Fruit fly (Drosophila melanogaster) whole organism, pupa: ENCODE results near the gene Ae2.

Experiments
- CG10348 ChIP-seq: fragments of 200-800 bp; sonication (Bioruptor generic); IDR thresholded peaks from 2 replicates; pipeline ENCODE4 v1.3.6; 2022; ENCODE audit warnings: missing biosample characterization, missing genetic modification characterization
- CG12605 ChIP-seq: fragments of 200-800 bp; sonication (Bioruptor generic); IDR thresholded peaks from 2 replicates; pipeline ENCODE4 v1.3.6; 2022; ENCODE audit warnings: missing biosample characterization, missing genetic modification characterization
- CG13204 ChIP-seq: fragments of 200-800 bp; sonication (Bioruptor generic); optimal IDR thresholded peaks from 2 replicates; lab custom pipeline; 2018; ENCODE audit warnings: missing biosample characterization, mild to moderate bottlenecking, missing genetic modification characterization, moderate library complexity
- CG14655 ChIP-seq: fragments of 200-800 bp; sonication (Bioruptor generic); optimal IDR thresholded peaks from 3 replicates; lab custom pipeline; 2017; ENCODE audit warnings: mild to moderate bottlenecking, missing biosample characterization, missing genetic modification reagents, missing genetic modification characterization
- CG15710 ChIP-seq: fragments of 200-800 bp; sonication (Bioruptor generic); optimal IDR thresholded peaks from 2 replicates; lab custom pipeline; 2018; ENCODE audit warnings: missing biosample characterization, mild to moderate bottlenecking, missing genetic modification characterization, moderate library complexity
- CG17806 ChIP-seq: fragments of 200-800 bp; sonication (Bioruptor generic); optimal IDR thresholded peaks from 2 replicates; lab custom pipeline; 2018; ENCODE audit warnings: missing biosample characterization, mild to moderate bottlenecking, missing genetic modification characterization, moderate library complexity
- CG32121 ChIP-seq: fragments of 200-800 bp; sonication (Bioruptor generic); IDR thresholded peaks from 2 replicates; pipeline ENCODE4 v1.3.6; 2022; ENCODE audit warnings: missing biosample characterization, missing genetic modification characterization
- CG34367 ChIP-seq: fragments of 200-800 bp; sonication (Bioruptor generic); optimal IDR thresholded peaks from 2 replicates; lab custom pipeline; 2018; ENCODE audit warnings: missing biosample characterization, mild to moderate bottlenecking, missing genetic modification characterization
- CG4496 ChIP-seq: fragments of 200-800 bp; sonication (Bioruptor generic); IDR thresholded peaks from 3 replicates; pipeline ENCODE4 v1.3.6; 2022; ENCODE audit warnings: missing biosample characterization, missing genetic modification characterization
- CG8159 ChIP-seq: fragments of 200-800 bp; sonication (Bioruptor generic); optimal IDR thresholded peaks from 3 replicates; lab custom pipeline; 2018; ENCODE audit warnings: missing biosample characterization, mild to moderate bottlenecking, missing genetic modification characterization, moderate library complexity
- CG8301 ChIP-seq: fragments of 200-800 bp; sonication (Bioruptor generic); optimal IDR thresholded peaks from 2 replicates; lab custom pipeline; 2018; ENCODE audit warnings: missing biosample characterization, mild to moderate bottlenecking, missing genetic modification characterization
- CG9948 ChIP-seq: fragments of 200-800 bp; sonication (Bioruptor generic); optimal IDR thresholded peaks from 2 replicates; lab custom pipeline; 2018; ENCODE audit warnings: missing biosample characterization, mild to moderate bottlenecking, missing genetic modification characterization, moderate library complexity
- D1 ChIP-seq: fragments of 200-800 bp; sonication (Bioruptor generic); optimal IDR thresholded peaks from 2 replicates; lab custom pipeline; 2018; ENCODE audit warnings: missing biosample characterization, mild to moderate bottlenecking, missing genetic modification characterization, moderate library complexity
- EcR ChIP-seq: fragments of 200-800 bp; sonication (Bioruptor generic); optimal IDR thresholded peaks from 3 replicates; lab custom pipeline; 2019; ENCODE audit warnings: missing biosample characterization, missing genetic modification characterization, mild to moderate bottlenecking, moderate library complexity, missing genetic modification reagents
- Ets98B ChIP-seq: fragments of 200-800 bp; sonication (Bioruptor generic); IDR thresholded peaks from 2 replicates; pipeline ENCODE4 v1.3.6; 2022; ENCODE audit warnings: missing biosample characterization, missing genetic modification characterization
- Pif1A ChIP-seq: fragments of 200-800 bp; sonication (Bioruptor generic); optimal IDR thresholded peaks from 3 replicates; lab custom pipeline; 2016; ENCODE audit warnings: missing biosample characterization, missing genetic modification characterization
- Pif1B ChIP-seq: fragments of 200-800 bp; sonication (Bioruptor generic); optimal IDR thresholded peaks from 3 replicates; lab custom pipeline; 2016; ENCODE audit warnings: missing biosample characterization, missing genetic modification characterization
- Snoo ChIP-seq: fragments of 200-800 bp; sonication (Bioruptor generic); optimal IDR thresholded peaks from 3 replicates; lab custom pipeline; 2017; ENCODE audit warnings: missing biosample characterization, mild to moderate bottlenecking, missing genetic modification characterization, inconsistent platforms
- fd96Ca ChIP-seq: fragments of 200-800 bp; sonication (Bioruptor generic); IDR thresholded peaks from 3 replicates; pipeline ENCODE4 v1.3.6; 2022; ENCODE audit warnings: missing biosample characterization, missing genetic modification characterization
- gl ChIP-seq: fragments of 200-800 bp; sonication (Bioruptor generic); optimal IDR thresholded peaks from 2 replicates; lab custom pipeline; 2018; ENCODE audit warnings: missing biosample characterization, mild to moderate bottlenecking, missing genetic modification characterization
- rn ChIP-seq: fragments of 200-800 bp; sonication (Bioruptor generic); IDR thresholded peaks from 2 replicates; pipeline ENCODE4 v1.3.6; 2022; ENCODE audit warnings: missing biosample characterization, missing genetic modification characterization

Ae2 gene

dm6 chr3L:9720102-9720501 is 43.2 kb upstream of the Ae2 start:
- TF ChIP-seq Pif1B (GFP tag; lab: Kevin White, UChicago) (no peak), CG4496 (GFP tag; lab: Robert Waterston, UW) (no peak), fd96Ca (GFP tag; lab: Robert Waterston, UW) (no peak), CG8301 (tag; lab: Kevin White, UChicago) (no peak), CG9948 (tag; lab: Kevin White, UChicago) (no peak), Ets98B (GFP tag; lab: Robert Waterston, UW) (no peak), CG8159 (tag; lab: Kevin White, UChicago) (no peak), CG13204 (GFP tag; lab: Kevin White, UChicago) (no peak), CG17806 (tag; lab: Kevin White, UChicago) (no peak), gl (tag; lab: Kevin White, UChicago) (no peak), CG12605 (GFP tag; lab: Robert Waterston, UW) (no peak), D1 (tag; lab: Kevin White, UChicago) (no peak), CG32121 (no peak)

DNA sequence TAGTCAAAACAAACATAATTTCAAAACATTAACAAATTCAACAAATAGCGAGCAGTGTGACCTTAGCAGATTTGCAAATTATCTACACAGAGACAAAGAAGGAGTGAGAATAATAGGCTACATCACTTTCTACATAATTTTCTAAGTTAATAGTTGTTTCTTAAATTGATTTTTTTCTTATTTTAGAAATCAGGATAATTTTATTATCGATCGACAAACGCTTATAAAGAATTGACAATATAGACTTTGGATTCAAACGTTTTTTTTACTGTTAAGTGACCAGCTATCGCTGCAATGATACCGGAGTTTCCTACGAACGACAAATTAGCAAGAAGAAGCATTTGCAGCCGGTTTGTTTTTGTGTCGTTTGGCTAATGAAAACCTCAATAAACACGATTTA is 40.2 kb upstream of the Ae2 start, which contains the start of the genes nbs and defl:
Gene nbs (minus strand): TSS at position 87 of the 400 bp plus-strand sequence.
Gene defl (plus strand): TSS at position 316 of the 400 bp plus-strand sequence.
- no peak for TF ChIP-seq EcR (GFP tag; lab: Kevin White, UChicago)
- TF ChIP-seq CG15710 (tag; lab: Kevin White, UChicago): peak; percentile 59
- TF ChIP-seq CG12605 (GFP tag; lab: Robert Waterston, UW): no peak
- peak; percentile 45 for TF ChIP-seq CG17806 (tag; lab: Kevin White, UChicago)
- TF ChIP-seq Snoo (tag; lab: Kevin White, UChicago): peak; percentile 60
- TF ChIP-seq CG8159 (tag; lab: Kevin White, UChicago): peak; percentile 56
- no peak for TF ChIP-seq CG10348 (GFP tag; lab: Robert Waterston, UW)
- TF ChIP-seq CG9948 (tag; lab: Kevin White, UChicago): peak; percentile 28
- TF ChIP-seq Ets98B (GFP tag; lab: Robert Waterston, UW): peak; percentile 50; the same call in 1 of the 2 replicates
- TF ChIP-seq CG14655 (GFP tag; lab: Kevin White, UChicago): no peak
- TF ChIP-seq gl (tag; lab: Kevin White, UChicago): peak; percentile 12
- TF ChIP-seq CG4496 (GFP tag; lab: Robert Waterston, UW): peak; percentile 79
- TF ChIP-seq CG13204 (GFP tag; lab: Kevin White, UChicago): no peak
- no peak for TF ChIP-seq Pif1A (GFP tag; lab: Kevin White, UChicago)
- TF ChIP-seq CG34367 (tag; lab: Kevin White, UChicago): no peak
- TF ChIP-seq CG8301 (tag; lab: Kevin White, UChicago): no peak
- no peak for TF ChIP-seq fd96Ca (GFP tag; lab: Robert Waterston, UW)
- TF ChIP-seq Pif1B (GFP tag; lab: Kevin White, UChicago): no peak
- peak; percentile 65; the same call in 1 of the 2 replicates for TF ChIP-seq CG32121
- TF ChIP-seq rn (GFP tag; lab: Robert Waterston, UW): no peak
- TF ChIP-seq D1 (tag; lab: Kevin White, UChicago): no peak

DNA sequence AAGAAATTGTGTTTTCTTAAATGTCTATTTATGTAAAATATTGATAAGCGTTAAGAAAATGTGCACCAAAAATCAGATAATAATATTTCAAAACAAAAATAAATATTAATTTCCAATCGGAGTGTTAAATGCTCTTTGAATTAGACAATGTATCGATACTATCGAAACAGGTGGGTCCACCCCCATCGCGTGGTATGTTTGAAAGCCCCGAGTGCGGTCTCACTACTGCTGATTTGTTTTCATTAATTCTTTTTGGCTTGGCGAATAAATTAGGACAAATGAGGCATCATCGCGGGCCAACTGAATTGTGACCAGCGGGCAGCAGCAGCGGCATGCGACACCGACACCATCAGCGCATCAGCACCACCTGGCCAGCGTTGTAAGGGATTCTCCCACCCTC is 36.6 kb upstream of the Ae2 start, which contains the start of gene Naa60:
Gene Naa60 (plus strand): TSS at position 189 of the 400 bp plus-strand sequence.
- peak; percentile 50 for TF ChIP-seq CG8159 (tag; lab: Kevin White, UChicago)
- TF ChIP-seq Pif1B (GFP tag; lab: Kevin White, UChicago): no peak

dm6 chr3L:9729795-9730421 is 33.4 kb upstream of the Ae2 start, which contains the start of gene ATPsynB:
Gene ATPsynB, plus strand, starts transcription at chr3L:9729999.
- peak; percentile 14; the same call in 1 of the 2 replicates for TF ChIP-seq Ets98B (GFP tag; lab: Robert Waterston, UW)
- TF ChIP-seq CG13204 (GFP tag; lab: Kevin White, UChicago): no peak
- no peak for TF ChIP-seq CG32121
- TF ChIP-seq CG12605 (GFP tag; lab: Robert Waterston, UW): no peak
- TF ChIP-seq CG4496 (GFP tag; lab: Robert Waterston, UW): no peak
- TF ChIP-seq Snoo (tag; lab: Kevin White, UChicago): peak; percentile 6
- no peak for TF ChIP-seq rn (GFP tag; lab: Robert Waterston, UW)
- no peak for TF ChIP-seq CG17806 (tag; lab: Kevin White, UChicago)
- no peak for TF ChIP-seq Pif1B (GFP tag; lab: Kevin White, UChicago)

DNA sequence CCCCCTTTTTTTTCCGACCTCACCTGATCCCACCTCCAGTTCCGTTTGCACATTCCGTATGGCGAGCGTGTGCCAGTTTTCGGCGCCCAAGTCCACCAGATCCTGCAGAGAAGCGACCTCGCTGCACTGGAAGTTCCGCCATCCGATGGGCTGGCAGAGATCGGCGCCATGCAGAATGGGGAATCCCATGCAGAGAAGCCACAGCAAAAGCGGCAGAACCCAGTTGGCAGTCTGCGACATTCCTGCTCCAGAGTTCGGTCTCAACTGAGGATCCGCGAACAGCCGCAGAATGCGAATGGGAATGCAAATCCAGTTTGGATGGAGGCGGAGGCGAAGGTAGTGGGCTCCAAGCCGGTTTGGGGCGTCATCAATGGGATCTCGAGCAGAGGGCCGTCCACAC is 29.8 kb upstream of the Ae2 start, which contains the start of gene CG6749:
Gene CG6749 (minus strand): TSS at position 245 of the 400 bp plus-strand sequence.
- no peak for TF ChIP-seq Pif1B (GFP tag; lab: Kevin White, UChicago)
- TF ChIP-seq fd96Ca (GFP tag; lab: Robert Waterston, UW): 0 out of 3 replicates have a peak, but pooled peaks have one; percentile 25

DNA sequence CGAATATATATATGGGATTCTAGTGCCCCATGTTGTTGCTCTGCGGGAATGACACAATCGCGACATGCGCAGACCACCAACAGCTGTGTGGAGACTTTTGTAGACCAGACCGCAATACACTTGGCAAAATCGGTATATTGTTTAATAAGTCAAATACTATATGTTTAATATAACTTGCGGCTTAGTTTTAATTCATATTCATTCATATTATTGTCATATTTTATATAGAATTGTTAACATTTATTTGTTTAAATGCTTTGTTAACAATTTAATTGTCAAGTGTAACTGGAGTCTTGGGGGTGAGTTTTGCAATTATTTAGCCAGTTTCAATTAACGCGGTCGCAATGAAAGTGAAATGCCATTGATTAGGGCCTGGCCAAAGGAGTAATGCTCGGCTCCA is 23.7 kb upstream of the Ae2 start:
- peak; percentile 45; the same call in 1 of the 2 replicates for TF ChIP-seq Ets98B (GFP tag; lab: Robert Waterston, UW)
- no peak for TF ChIP-seq fd96Ca (GFP tag; lab: Robert Waterston, UW)
- no peak for TF ChIP-seq CG10348 (GFP tag; lab: Robert Waterston, UW)
- TF ChIP-seq CG13204 (GFP tag; lab: Kevin White, UChicago): no peak
- 0 out of 2 replicates have a peak, but pooled peaks have one; percentile 17 for TF ChIP-seq CG12605 (GFP tag; lab: Robert Waterston, UW)
- peak; percentile 7 for TF ChIP-seq Snoo (tag; lab: Kevin White, UChicago)
- no peak for TF ChIP-seq EcR (GFP tag; lab: Kevin White, UChicago)
- TF ChIP-seq CG34367 (tag; lab: Kevin White, UChicago): no peak
- peak; percentile 25 for TF ChIP-seq CG17806 (tag; lab: Kevin White, UChicago)
- no peak for TF ChIP-seq D1 (tag; lab: Kevin White, UChicago)
- peak; percentile 63; the same call in 2 of the 3 replicates for TF ChIP-seq CG4496 (GFP tag; lab: Robert Waterston, UW)
- TF ChIP-seq gl (tag; lab: Kevin White, UChicago): no peak
- TF ChIP-seq CG32121: peak; percentile 43; the same call in 1 of the 2 replicates
- TF ChIP-seq CG14655 (GFP tag; lab: Kevin White, UChicago): peak; percentile 33
- TF ChIP-seq CG8159 (tag; lab: Kevin White, UChicago): peak; percentile 55
- TF ChIP-seq Pif1A (GFP tag; lab: Kevin White, UChicago): peak; percentile 41
- peak; percentile 27 for TF ChIP-seq CG8301 (tag; lab: Kevin White, UChicago)
- peak; percentile 15 for TF ChIP-seq Pif1B (GFP tag; lab: Kevin White, UChicago)
- TF ChIP-seq CG9948 (tag; lab: Kevin White, UChicago): peak; percentile 25
- TF ChIP-seq CG15710 (tag; lab: Kevin White, UChicago): no peak
- TF ChIP-seq rn (GFP tag; lab: Robert Waterston, UW): no peak
- TF ChIP-seq, all 21 proteins: peak for 12
